Fruit fly (Drosophila melanogaster): ENCODE results near the gene AMPdeam.

dm6 chrX:13819682-13820081 lies 26.0 kb downstream of the AMPdeam start:
- TF ChIP-seq pan (optimal IDR thresholded peaks at IDR 0.05) (no peak), Vsx2 (GFP tag; optimal IDR thresholded peaks at IDR 0.05; ENCODE audit: partially characterized antibody) (no peak), N (GFP tag; optimal IDR thresholded peaks at IDR 0.05) (no peak), usp (GFP tag; optimal IDR thresholded peaks at IDR 0.05) (no peak), br (GFP tag; optimal IDR thresholded peaks at IDR 0.05) (no peak), h (GFP tag; optimal IDR thresholded peaks at IDR 0.05) (no peak), psq (GFP tag; optimal IDR thresholded peaks at IDR 0.05) (no peak)
